Worm (Caenorhabditis elegans): ENCODE data around the gene F38B7.10.

DNA sequence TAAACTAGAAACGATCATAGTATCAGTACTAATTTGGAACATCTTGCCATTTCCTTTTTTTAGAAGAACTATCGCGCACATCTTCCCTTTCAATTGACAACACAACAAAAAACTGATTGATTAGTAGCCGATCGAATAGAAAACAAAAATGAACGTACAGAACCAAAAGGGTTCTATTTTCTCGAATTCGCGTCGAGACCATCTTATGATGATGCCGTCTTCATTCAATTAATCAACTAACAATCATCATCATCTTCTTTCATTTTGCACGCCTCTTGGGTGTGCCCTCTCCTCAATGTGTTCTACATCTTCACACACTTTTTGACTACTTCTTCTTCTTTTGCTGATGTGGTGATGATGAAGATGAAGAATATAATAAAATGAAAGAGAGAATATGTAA, 45.5 kb upstream of the F38B7.10 start:
- TF ChIP-seq hmbx-1 (tag; optimal IDR thresholded peaks at IDR 0.05) (no peak), ama-1 (optimal IDR thresholded peaks at IDR 0.05) (no peak), sea-1 (GFP tag; conservative IDR thresholded peaks at IDR 0.05) (no peak), scrt-1 (GFP tag; IDR thresholded peaks at IDR 0.05) (no peak), tra-4 (tag; optimal IDR thresholded peaks at IDR 0.05) (no peak), hmg-4 (GFP tag; optimal IDR thresholded peaks at IDR 0.05) (no peak), ceh-36 (tag; optimal IDR thresholded peaks at IDR 0.05) (no peak), tbx-11 (GFP tag; IDR thresholded peaks at IDR 0.05) (no peak)

All from whole organism, early embryonic.